Worm (Caenorhabditis elegans) whole organism, L3 larva: ENCODE data around the gene sre-27.

Experiments
- ZK546.5 ChIP-seq: sonication (generic microtip); optimal IDR thresholded peaks from 2 replicates; lab custom pipeline; 2017; ENCODE audit warnings: missing biosample characterization, missing genetic modification characterization
- aly-2 ChIP-seq: fragments of 150-350 bp; optimal IDR thresholded peaks from 2 replicates; lab custom pipeline; 2014; ENCODE audit warnings: missing biosample characterization, missing genetic modification characterization
- ama-1 ChIP-seq: fragments of 150-350 bp; optimal IDR thresholded peaks from 2 replicates; lab custom pipeline; 2018
- ceh-16 ChIP-seq: sonication (generic microtip); optimal IDR thresholded peaks from 2 replicates; lab custom pipeline; 2017; ENCODE audit warnings: missing biosample characterization, missing genetic modification characterization
- ceh-28 ChIP-seq: fragments of 150-350 bp; optimal IDR thresholded peaks from 2 replicates; lab custom pipeline; 2014; ENCODE audit warnings: missing biosample characterization, missing genetic modification reagents, missing genetic modification characterization
- ceh-82 ChIP-seq: fragments of 150-350 bp; optimal IDR thresholded peaks from 2 replicates; lab custom pipeline; 2014; ENCODE audit warnings: missing biosample characterization, missing genetic modification characterization
- daf-12 ChIP-seq: fragments of 150-350 bp; optimal IDR thresholded peaks from 2 replicates; lab custom pipeline; 2014; ENCODE audit warnings: missing biosample characterization, missing genetic modification reagents, missing genetic modification characterization
- egl-27 ChIP-seq: sonication (generic microtip); optimal IDR thresholded peaks from 4 replicates; lab custom pipeline; 2017; ENCODE audit warnings: missing biosample characterization, missing genetic modification reagents, missing genetic modification characterization
- egl-5 ChIP-seq: fragments of 150-350 bp; optimal IDR thresholded peaks from 2 replicates; lab custom pipeline; 2017; ENCODE audit warnings: missing biosample characterization, missing genetic modification reagents, missing genetic modification characterization, inconsistent platforms
- elt-2 ChIP-seq: sonication (generic microtip); optimal IDR thresholded peaks from 2 replicates; lab custom pipeline; 2016; ENCODE audit warnings: missing genetic modification reagents, mild to moderate bottlenecking, missing genetic modification characterization, missing compliant biosample characterization
- elt-3 ChIP-seq, 3 experiments: fragments of 150-350 bp in 1 of 3; sonication (generic microtip) in 2 of 3; optimal IDR thresholded peaks; 2 replicates in 2 of 3; 4 replicates in 1 of 3; lab custom pipeline; 2014 to 2017; ENCODE audit warnings: missing biosample characterization in 3 of 3, missing genetic modification characterization in 3 of 3
- fkh-10 ChIP-seq: sonication (generic microtip); optimal IDR thresholded peaks from 2 replicates; lab custom pipeline; 2017; ENCODE audit warnings: missing biosample characterization, missing genetic modification reagents, missing genetic modification characterization
- fkh-2 ChIP-seq: fragments of 150-350 bp; optimal IDR thresholded peaks from 2 replicates; lab custom pipeline; 2014; ENCODE audit warnings: missing biosample characterization, missing genetic modification reagents, missing genetic modification characterization
- hmg-11 ChIP-seq: sonication (generic microtip); optimal IDR thresholded peaks from 2 replicates; lab custom pipeline; 2016; ENCODE audit warnings: missing genetic modification characterization, missing compliant biosample characterization
- jun-1 ChIP-seq: fragments of 150-350 bp; optimal IDR thresholded peaks from 2 replicates; lab custom pipeline; 2014; ENCODE audit warnings: missing biosample characterization, missing genetic modification reagents, missing genetic modification characterization
- lin-15B ChIP-seq: fragments of 150-350 bp; optimal IDR thresholded peaks from 2 replicates; lab custom pipeline; 2014; ENCODE audit warnings: missing biosample characterization, missing genetic modification characterization
- lin-39 ChIP-seq: fragments of 150-350 bp; optimal IDR thresholded peaks from 2 replicates; lab custom pipeline; 2018; ENCODE audit warnings: missing biosample characterization, missing genetic modification reagents, missing genetic modification characterization
- lsy-12 ChIP-seq: sonication (generic microtip); optimal IDR thresholded peaks from 2 replicates; lab custom pipeline; 2016; ENCODE audit warnings: mild to moderate bottlenecking, missing genetic modification characterization, missing compliant biosample characterization
- mdl-1 ChIP-seq: fragments of 150-350 bp; optimal IDR thresholded peaks from 2 replicates; lab custom pipeline; 2014; ENCODE audit warnings: missing biosample characterization, missing genetic modification characterization
- mml-1 ChIP-seq: fragments of 150-350 bp; sonication (generic microtip); optimal IDR thresholded peaks from 3 replicates; lab custom pipeline; 2014; ENCODE audit warnings: missing biosample characterization, missing genetic modification characterization
- nfya-1 ChIP-seq: sonication (generic microtip); optimal IDR thresholded peaks from 2 replicates; lab custom pipeline; 2017; ENCODE audit warnings: missing genetic modification characterization, mild to moderate bottlenecking, missing compliant biosample characterization, antibody characterized with exemption, moderate library complexity; ENCODE audit not compliant: insufficient read depth
- nhr-11 ChIP-seq: fragments of 150-350 bp; optimal IDR thresholded peaks from 2 replicates; lab custom pipeline; 2014; ENCODE audit warnings: missing biosample characterization, missing genetic modification characterization
- nhr-237 ChIP-seq: fragments of 150-350 bp; optimal IDR thresholded peaks from 2 replicates; lab custom pipeline; 2014; ENCODE audit warnings: missing biosample characterization, missing genetic modification characterization
- nhr-25 ChIP-seq: sonication (generic microtip); optimal IDR thresholded peaks from 2 replicates; lab custom pipeline; 2017; ENCODE audit warnings: missing biosample characterization, missing genetic modification characterization
- nhr-28 ChIP-seq: fragments of 150-350 bp; optimal IDR thresholded peaks from 2 replicates; lab custom pipeline; 2014; ENCODE audit warnings: missing biosample characterization, missing genetic modification characterization
- nhr-67 ChIP-seq: fragments of 150-350 bp; optimal IDR thresholded peaks from 2 replicates; lab custom pipeline; 2014; ENCODE audit warnings: missing biosample characterization, missing genetic modification characterization
- nhr-77 ChIP-seq: fragments of 150-350 bp; optimal IDR thresholded peaks from 2 replicates; lab custom pipeline; 2014; ENCODE audit warnings: missing biosample characterization, missing genetic modification characterization
- pqm-1 ChIP-seq: fragments of 150-350 bp; optimal IDR thresholded peaks from 2 replicates; lab custom pipeline; 2017; ENCODE audit warnings: missing biosample characterization, missing genetic modification characterization, inconsistent platforms
- sea-2 ChIP-seq: fragments of 150-350 bp; sonication (generic microtip); optimal IDR thresholded peaks from 4 replicates; lab custom pipeline; 2014; ENCODE audit warnings: missing biosample characterization, missing genetic modification reagents, missing genetic modification characterization
- snpc-4 ChIP-seq: fragments of 150-350 bp; optimal IDR thresholded peaks from 2 replicates; lab custom pipeline; 2014; ENCODE audit warnings: missing biosample characterization, missing genetic modification characterization
- tbx-2 ChIP-seq: sonication (generic microtip); optimal IDR thresholded peaks from 2 replicates; lab custom pipeline; 2016; ENCODE audit warnings: mild to moderate bottlenecking, missing genetic modification characterization, missing compliant biosample characterization
- unc-39 ChIP-seq: sonication (generic microtip); optimal IDR thresholded peaks from 4 replicates; lab custom pipeline; 2017; ENCODE audit warnings: missing biosample characterization, missing genetic modification characterization
- zag-1 ChIP-seq: fragments of 150-350 bp; optimal IDR thresholded peaks from 2 replicates; lab custom pipeline; 2014; ENCODE audit warnings: missing biosample characterization, missing genetic modification characterization
- ztf-4 ChIP-seq: fragments of 150-350 bp; optimal IDR thresholded peaks from 2 replicates; lab custom pipeline; 2014; ENCODE audit warnings: missing biosample characterization, missing genetic modification characterization

The sre-27 gene

DNA sequence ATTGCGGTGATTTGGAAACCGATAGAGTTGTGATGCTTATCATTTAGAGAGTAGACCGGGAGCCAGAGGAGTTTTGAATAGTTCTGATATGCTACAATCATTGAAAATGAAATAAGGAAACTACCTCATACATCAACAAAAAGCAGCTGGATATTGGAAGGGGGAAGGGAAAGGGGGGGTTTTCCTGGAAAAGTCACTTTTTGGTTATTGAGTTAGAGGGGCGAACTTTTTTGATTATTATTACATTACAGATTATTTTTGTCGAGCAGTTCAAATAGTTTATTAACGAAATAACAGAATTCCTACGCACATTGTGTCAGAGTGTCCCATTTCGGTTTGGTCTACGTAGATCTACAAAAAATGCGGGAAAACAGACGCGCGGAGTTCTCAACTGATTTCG is 30.6 kb downstream of the sre-27 start, which contains the start of gene sre-42:
TSS of gene sre-42 (minus strand) at position 101 of the 400 bp plus-strand sequence.
- TF ChIP-seq ztf-4 (tag; lab: Kevin White, UChicago) (no peak), lsy-12 (tag; lab: Kevin White, UChicago) (no peak), nhr-11 (tag; lab: Kevin White, UChicago) (no peak), fkh-10 (no peak), aly-2 (tag; lab: Kevin White, UChicago) (no peak), ceh-82 (no peak), jun-1 (tag; lab: Kevin White, UChicago) (no peak), mdl-1 (tag; lab: Kevin White, UChicago) (no peak), nhr-28 (no peak), daf-12 (tag; lab: Kevin White, UChicago) (no peak), snpc-4 (tag; lab: Kevin White, UChicago) (no peak), tbx-2 (tag; lab: Kevin White, UChicago) (no peak), hmg-11 (tag; lab: Kevin White, UChicago) (no peak), egl-27 (tag; lab: Kevin White, UChicago) (no peak), sea-2 (GFP tag; lab: Kevin White, UChicago) (no peak), ZK546.5 (tag; lab: Kevin White, UChicago) (no peak), nhr-77 (tag; lab: Kevin White, UChicago) (no peak)
- TF ChIP-seq, all 47 proteins: peak for 0

DNA sequence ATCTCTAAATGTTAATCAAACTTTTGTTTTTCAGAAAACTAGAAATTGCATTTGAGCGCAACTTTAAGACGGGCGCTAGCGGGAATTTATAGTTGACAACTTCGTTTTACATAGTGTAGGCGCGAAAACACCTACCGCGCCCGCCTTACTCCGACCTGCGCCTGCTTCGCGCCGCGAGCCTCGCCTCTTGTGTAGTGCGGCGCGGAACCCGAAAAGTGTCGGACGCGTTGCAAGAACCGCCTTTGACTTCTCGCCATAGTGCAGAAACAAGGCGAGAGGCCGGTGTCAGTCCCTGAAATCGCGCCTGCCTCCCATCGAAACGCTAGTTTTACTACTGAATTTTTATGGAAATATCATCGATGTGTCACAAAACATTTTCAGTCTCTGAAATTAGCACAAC is 31.6 kb downstream of the sre-27 start:
- TF ChIP-seq nhr-67 (tag; lab: Kevin White, UChicago), result no peak
- TF ChIP-seq tbx-2 (tag; lab: Kevin White, UChicago), result no peak
- no peak for TF ChIP-seq unc-39 (tag; lab: Kevin White, UChicago)
- TF ChIP-seq mdl-1 (tag; lab: Kevin White, UChicago), result no peak
- no peak for TF ChIP-seq aly-2 (tag; lab: Kevin White, UChicago)
- TF ChIP-seq nhr-77 (tag; lab: Kevin White, UChicago), result no peak
- TF ChIP-seq lsy-12 (tag; lab: Kevin White, UChicago), result no peak
- TF ChIP-seq ceh-16 (tag; lab: Kevin White, UChicago), result no peak
- no peak for TF ChIP-seq egl-27 (tag; lab: Kevin White, UChicago)
- no peak for TF ChIP-seq ceh-82
- TF ChIP-seq nhr-28, result no peak
- no peak for TF ChIP-seq mml-1 (tag; lab: Kevin White, UChicago)
- TF ChIP-seq lin-39 (tag; lab: Kevin White, UChicago), result no peak
- TF ChIP-seq ZK546.5 (tag; lab: Kevin White, UChicago), result no peak
- TF ChIP-seq egl-5 (tag; lab: Kevin White, UChicago), result no peak
- TF ChIP-seq ceh-28, result no peak
- no peak for TF ChIP-seq elt-2 (tag; lab: Kevin White, UChicago)
- no peak for TF ChIP-seq fkh-10
- TF ChIP-seq nhr-25 (tag; lab: Kevin White, UChicago), result no peak

- TF ChIP-seq fkh-10 (peak; percentile 47), nfya-1 (peak; percentile 54), hmg-11 (tag; lab: Kevin White, UChicago) (peak; percentile 46), snpc-4 (tag; lab: Kevin White, UChicago) (peak; percentile 72), lin-39 (tag; lab: Kevin White, UChicago) (peak; percentile 38), lin-15B (no peak)
Measured at ce11 chrII:12382625-12383562, 34.5 kb downstream of the sre-27 start, which contains the start of gene btb-14. Gene btb-14 (plus strand): TSS chrII:12383463.

ce11 chrII:12380888-12381287 is 36.5 kb downstream of the sre-27 start:
- no peak for TF ChIP-seq elt-3 (tag; optimal IDR thresholded peaks at IDR 0.05; lab: Kevin White, UChicago)
- TF ChIP-seq fkh-2 (tag; lab: Kevin White, UChicago), result no peak
- TF ChIP-seq snpc-4 (tag; lab: Kevin White, UChicago), result no peak
- TF ChIP-seq ama-1 (lab: Kevin White, UChicago), result no peak
- TF ChIP-seq daf-12 (tag; lab: Kevin White, UChicago), result no peak
- TF ChIP-seq egl-5 (tag; lab: Kevin White, UChicago), result no peak
- TF ChIP-seq lsy-12 (tag; lab: Kevin White, UChicago), result no peak
- no peak for TF ChIP-seq nhr-28
- TF ChIP-seq nhr-67 (tag; lab: Kevin White, UChicago), result no peak
- no peak for TF ChIP-seq mdl-1 (tag; lab: Kevin White, UChicago)
- no peak for TF ChIP-seq pqm-1 (tag; lab: Kevin White, UChicago)
- no peak for TF ChIP-seq nhr-237
- no peak for TF ChIP-seq egl-27 (tag; lab: Kevin White, UChicago)
- TF ChIP-seq ceh-28, result no peak
- no peak for TF ChIP-seq nhr-77 (tag; lab: Kevin White, UChicago)
- TF ChIP-seq sea-2 (GFP tag; lab: Kevin White, UChicago), result no peak
- no peak for TF ChIP-seq zag-1 (tag; lab: Kevin White, UChicago)
